Fruit fly (Drosophila melanogaster) whole organism, embryonic: ENCODE measurements around the gene prt.
A peak's percentile ranks its signal among the peaks of the same experiment; 100 is the strongest.

Experiments used
- Atf-2 ChIP-seq: fragments of 200-800 bp; sonication (Bioruptor generic); optimal IDR thresholded peaks from 2 replicates; lab custom pipeline; 2016; ENCODE audit warnings: missing biosample characterization, missing genetic modification characterization
- CG12236 ChIP-seq: fragments of 200-800 bp; sonication (Bioruptor generic); optimal IDR thresholded peaks from 2 replicates; lab custom pipeline; 2016; ENCODE audit warnings: missing biosample characterization, missing genetic modification characterization
- CG12744 ChIP-seq: fragments of 200-800 bp; sonication (Bioruptor generic); optimal IDR thresholded peaks from 2 replicates; lab custom pipeline; 2016; ENCODE audit warnings: missing biosample characterization, missing genetic modification characterization
- CG13424 ChIP-seq: fragments of 200-800 bp; sonication (Bioruptor generic); optimal IDR thresholded peaks from 2 replicates; lab custom pipeline; 2019; ENCODE audit warnings: missing biosample characterization, mild to moderate bottlenecking, missing genetic modification characterization, moderate library complexity
- CG15514 ChIP-seq: fragments of 200-800 bp; sonication (Bioruptor generic); optimal IDR thresholded peaks from 3 replicates; lab custom pipeline; 2017; ENCODE audit warnings: missing biosample characterization, missing genetic modification characterization, mild to moderate bottlenecking, moderate library complexity, missing genetic modification reagents
- CG15696 ChIP-seq: fragments of 200-800 bp; sonication (Bioruptor generic); optimal IDR thresholded peaks from 2 replicates; lab custom pipeline; 2019; ENCODE audit warnings: missing biosample characterization, mild to moderate bottlenecking, missing genetic modification characterization, moderate library complexity
- CG1602 ChIP-seq: fragments of 200-800 bp; sonication (Bioruptor generic); optimal IDR thresholded peaks from 3 replicates; lab custom pipeline; 2016; ENCODE audit warnings: missing biosample characterization, missing genetic modification characterization
- CG17568 ChIP-seq: fragments of 200-800 bp; sonication (Bioruptor generic); optimal IDR thresholded peaks from 2 replicates; lab custom pipeline; 2018; ENCODE audit warnings: missing biosample characterization, mild to moderate bottlenecking, missing genetic modification characterization, moderate library complexity
- CG17612 ChIP-seq: fragments of 200-800 bp; sonication (Bioruptor generic); IDR thresholded peaks from 2 replicates; pipeline ENCODE4 v1.3.6; 2022; ENCODE audit warnings: missing biosample characterization, missing genetic modification characterization
- CG18262 ChIP-seq: fragments of 200-800 bp; optimal IDR thresholded peaks from 3 replicates; lab custom pipeline; 2019; ENCODE audit warnings: missing biosample characterization, mild to moderate bottlenecking, missing genetic modification characterization, moderate library complexity
- CG2120 ChIP-seq: fragments of 200-800 bp; sonication (Bioruptor generic); optimal IDR thresholded peaks from 3 replicates; lab custom pipeline; 2016; ENCODE audit warnings: missing biosample characterization, missing genetic modification characterization
- CG30403 ChIP-seq: fragments of 200-800 bp; sonication (Bioruptor generic); optimal IDR thresholded peaks from 3 replicates; lab custom pipeline; 2016; ENCODE audit warnings: missing biosample characterization, missing genetic modification characterization
- CG34422 ChIP-seq: fragments of 200-800 bp; sonication (Bioruptor generic); IDR thresholded peaks from 3 replicates; pipeline ENCODE4 v1.3.6; 2022; ENCODE audit warnings: missing biosample characterization, missing genetic modification characterization
- CG4617 ChIP-seq: fragments of 200-800 bp; sonication (Bioruptor generic); optimal IDR thresholded peaks from 3 replicates; lab custom pipeline; 2016; ENCODE audit warnings: missing biosample characterization, missing genetic modification characterization, borderline replicate concordance
- CG4730 ChIP-seq: fragments of 200-800 bp; sonication (Bioruptor generic); IDR thresholded peaks from 2 replicates; pipeline ENCODE4 v1.3.6; 2022; ENCODE audit warnings: missing biosample characterization, missing genetic modification characterization
- CG5953 ChIP-seq: fragments of 200-800 bp; sonication (Bioruptor generic); IDR thresholded peaks from 2 replicates; pipeline ENCODE4 v1.3.6; 2022; ENCODE audit warnings: missing biosample characterization, missing genetic modification characterization
- CG6689 ChIP-seq: fragments of 200-800 bp; sonication (Bioruptor generic); IDR thresholded peaks from 2 replicates; pipeline ENCODE4 v1.3.6; 2022; ENCODE audit warnings: missing biosample characterization, missing genetic modification characterization
- CG6854 ChIP-seq: fragments of 200-800 bp; sonication (Bioruptor generic); optimal IDR thresholded peaks from 3 replicates; lab custom pipeline; 2017; ENCODE audit warnings: missing biosample characterization, mild to moderate bottlenecking, missing genetic modification characterization
- CG7556 ChIP-seq: fragments of 200-800 bp; sonication (Bioruptor generic); optimal IDR thresholded peaks from 2 replicates; lab custom pipeline; 2017; ENCODE audit warnings: missing biosample characterization, mild to moderate bottlenecking, missing genetic modification characterization
- CG8478 ChIP-seq: fragments of >200 bp; optimal IDR thresholded peaks from 2 replicates; lab custom pipeline; 2018
- Chrac-16 ChIP-seq: fragments of 200-800 bp; sonication (Bioruptor generic); optimal IDR thresholded peaks from 3 replicates; lab custom pipeline; 2016; ENCODE audit warnings: missing biosample characterization, missing genetic modification characterization
- D ChIP-seq, 2 experiments: fragments of 200-800 bp in 1 of 2; fragments of >200 bp in 1 of 2; sonication (Bioruptor generic) in 1 of 2; optimal IDR thresholded peaks; 2 replicates in 1 of 2; 3 replicates in 1 of 2; lab custom pipeline; 2017; ENCODE audit warnings: mild to moderate bottlenecking in 1 of 2, missing biosample characterization in 1 of 2, missing genetic modification characterization in 1 of 2, missing genetic modification reagents in 1 of 2
- Dp ChIP-seq: fragments of 200-800 bp; sonication (Bioruptor generic); optimal IDR thresholded peaks from 2 replicates; lab custom pipeline; 2018; ENCODE audit warnings: missing biosample characterization, mild to moderate bottlenecking, missing genetic modification characterization, moderate library complexity
- Drgx ChIP-seq: fragments of 200-800 bp; sonication (Bioruptor generic); IDR thresholded peaks from 2 replicates; pipeline ENCODE4 v1.3.6; 2022; ENCODE audit warnings: missing biosample characterization, missing genetic modification characterization
- E2f2 ChIP-seq: fragments of 200-800 bp; sonication (Bioruptor generic); IDR thresholded peaks from 2 replicates; pipeline ENCODE4 v1.3.6; 2022; ENCODE audit warnings: missing biosample characterization, missing genetic modification characterization
- Ets65A ChIP-seq: fragments of 200-800 bp; sonication (Bioruptor generic); peaks from one replicate; lab custom pipeline; 2016; ENCODE audit warnings: missing biosample characterization, missing genetic modification characterization
- Hr39 ChIP-seq: fragments of >200 bp; optimal IDR thresholded peaks from 2 replicates; lab custom pipeline; 2017
- Hsf ChIP-seq: fragments of 200-800 bp; sonication (Bioruptor generic); optimal IDR thresholded peaks from 3 replicates; lab custom pipeline; 2016; ENCODE audit warnings: missing biosample characterization, missing genetic modification characterization
- MESR4 ChIP-seq: fragments of 200-800 bp; sonication (Bioruptor generic); optimal IDR thresholded peaks from 2 replicates; lab custom pipeline; 2018; ENCODE audit warnings: missing biosample characterization, mild to moderate bottlenecking, missing genetic modification characterization, moderate library complexity
- Myb ChIP-seq: fragments of 200-800 bp; sonication (Bioruptor generic); optimal IDR thresholded peaks from 2 replicates; lab custom pipeline; 2016; ENCODE audit warnings: missing biosample characterization, missing genetic modification characterization
- Ptx1 ChIP-seq: fragments of 200-800 bp; sonication (Bioruptor generic); IDR thresholded peaks from 2 replicates; pipeline ENCODE4 v1.3.6; 2022; ENCODE audit warnings: missing biosample characterization, missing genetic modification characterization
- bab2 ChIP-seq: fragments of 200-800 bp; sonication (Bioruptor generic); optimal IDR thresholded peaks from 2 replicates; lab custom pipeline; 2016; ENCODE audit warnings: missing biosample characterization, missing genetic modification characterization
- cwo ChIP-seq: fragments of 200-800 bp; sonication (Bioruptor generic); optimal IDR thresholded peaks from 3 replicates; lab custom pipeline; 2017; ENCODE audit warnings: missing biosample characterization, missing genetic modification characterization, mild to moderate bottlenecking, moderate library complexity, missing genetic modification reagents
- da ChIP-seq: fragments of 200-800 bp; sonication (Bioruptor generic); optimal IDR thresholded peaks from 2 replicates; lab custom pipeline; 2016; ENCODE audit warnings: missing biosample characterization, missing genetic modification characterization
- dati ChIP-seq: fragments of 200-800 bp; sonication (Bioruptor generic); IDR thresholded peaks from 2 replicates; pipeline ENCODE4 v1.3.6; 2022; ENCODE audit warnings: missing biosample characterization, missing genetic modification characterization
- eyg ChIP-seq: fragments of 200-800 bp; sonication (Bioruptor generic); optimal IDR thresholded peaks from 3 replicates; lab custom pipeline; 2016; ENCODE audit warnings: missing biosample characterization, missing genetic modification characterization
- ftz-f1 ChIP-seq: fragments of 200-800 bp; sonication (Bioruptor generic); optimal IDR thresholded peaks from 2 replicates; lab custom pipeline; 2016; ENCODE audit warnings: missing biosample characterization, missing genetic modification characterization
- fu2 ChIP-seq: fragments of 200-800 bp; sonication (Bioruptor generic); optimal IDR thresholded peaks from 2 replicates; lab custom pipeline; 2016; ENCODE audit warnings: missing biosample characterization, missing genetic modification characterization
- grn ChIP-seq: fragments of 200-800 bp; sonication (Bioruptor generic); optimal IDR thresholded peaks from 3 replicates; lab custom pipeline; 2017; ENCODE audit warnings: missing biosample characterization, missing genetic modification characterization
- gro ChIP-seq: fragments of 200-800 bp; sonication (Bioruptor generic); optimal IDR thresholded peaks from 2 replicates; lab custom pipeline; 2016; ENCODE audit warnings: missing biosample characterization, missing genetic modification characterization
- gt ChIP-seq: fragments of 200-800 bp; sonication (Bioruptor generic); IDR thresholded peaks from 2 replicates; pipeline ENCODE4 v1.3.6; 2022; ENCODE audit warnings: missing biosample characterization, missing genetic modification characterization
- her ChIP-seq: fragments of 200-800 bp; sonication (Bioruptor generic); optimal IDR thresholded peaks from 2 replicates; lab custom pipeline; 2016; ENCODE audit warnings: missing biosample characterization, missing genetic modification characterization
- kni ChIP-seq: fragments of 200-800 bp; sonication (Bioruptor generic); optimal IDR thresholded peaks from 3 replicates; lab custom pipeline; 2017; ENCODE audit warnings: mild to moderate bottlenecking, missing biosample characterization, missing genetic modification reagents, missing genetic modification characterization
- knrl ChIP-seq: fragments of 200-800 bp; sonication (Bioruptor generic); IDR thresholded peaks from 3 replicates; pipeline ENCODE4 v1.3.6; 2022; ENCODE audit warnings: missing biosample characterization, missing genetic modification characterization; ENCODE audit not compliant: partially characterized antibody
- mirr ChIP-seq: fragments of 200-800 bp; sonication (Bioruptor generic); optimal IDR thresholded peaks from 3 replicates; lab custom pipeline; 2018; ENCODE audit warnings: missing biosample characterization, mild to moderate bottlenecking, missing genetic modification characterization
- mld ChIP-seq: fragments of 200-800 bp; sonication (Bioruptor generic); IDR thresholded peaks from 3 replicates; pipeline ENCODE4 v1.3.6; 2022; ENCODE audit warnings: missing biosample characterization, missing genetic modification characterization; ENCODE audit not compliant: partially characterized antibody
- pnt ChIP-seq: fragments of 200-800 bp; sonication (Bioruptor generic); optimal IDR thresholded peaks from 3 replicates; lab custom pipeline; 2016; ENCODE audit warnings: missing biosample characterization, missing genetic modification characterization
- rib ChIP-seq: fragments of 200-800 bp; sonication (Bioruptor generic); IDR thresholded peaks from 2 replicates; pipeline ENCODE4 v1.3.6; 2022; ENCODE audit warnings: missing biosample characterization, missing genetic modification characterization
- sc ChIP-seq, 3 experiments: fragments of >200 bp in 2 of 3; fragments of 200-800 bp in 1 of 3; sonication (Bioruptor generic) in 1 of 3; optimal IDR thresholded peaks; 2 replicates in 2 of 3; 3 replicates in 1 of 3; lab custom pipeline; 2017; ENCODE audit warnings: mild to moderate bottlenecking in 1 of 3, missing biosample characterization in 1 of 3, missing genetic modification characterization in 1 of 3, missing genetic modification reagents in 1 of 3
- sisA ChIP-seq: fragments of 200-800 bp; sonication (Bioruptor generic); IDR thresholded peaks from 2 replicates; pipeline ENCODE4 v1.3.6; 2022; ENCODE audit warnings: missing biosample characterization, missing genetic modification characterization
- stwl ChIP-seq: fragments of 200-800 bp; sonication (Bioruptor generic); optimal IDR thresholded peaks from 3 replicates; lab custom pipeline; 2018; ENCODE audit warnings: missing biosample characterization, mild to moderate bottlenecking, missing genetic modification characterization, moderate library complexity

prt gene

dm6 chr3R:23679911-23680336 is 18.9 kb downstream of the prt start, which contains the start of gene eIF3d1 (continued):
- no peak for TF ChIP-seq CG6854 (GFP tag; lab: Kevin White, UChicago)
- TF ChIP-seq fu2: peak; percentile 23
- TF ChIP-seq CG30403: peak; percentile 20
- TF ChIP-seq CG8478: no peak
- TF ChIP-seq CG34422: peak; percentile 74; the same call in 2 of the 3 replicates
- TF ChIP-seq cwo (GFP tag; lab: Kevin White, UChicago): no peak
- peak; percentile 73 for TF ChIP-seq MESR4 (GFP tag; lab: Kevin White, UChicago)
- TF ChIP-seq her (GFP tag; lab: Kevin White, UChicago): no peak
- TF ChIP-seq CG15696 (tag; lab: Kevin White, UChicago): no peak
- no peak for TF ChIP-seq CG13424 (tag; lab: Kevin White, UChicago)
- no peak for TF ChIP-seq grn
- peak; percentile 34 for TF ChIP-seq CG2120 (GFP tag; lab: Kevin White, UChicago)
- TF ChIP-seq gro (GFP tag; lab: Kevin White, UChicago): peak; percentile 44
- TF ChIP-seq ftz-f1 (GFP tag; lab: Kevin White, UChicago): peak; percentile 40
- TF ChIP-seq stwl: peak; percentile 76
- no peak for TF ChIP-seq sc (optimal IDR thresholded peaks at IDR 0.05; lab: Kevin White, UChicago)
- no peak for TF ChIP-seq sc (GFP tag; optimal IDR thresholded peaks at IDR 0.05; lab: Kevin White, UChicago)
- TF ChIP-seq mld (GFP tag; lab: Robert Waterston, UW): no peak
- peak; percentile 49 for TF ChIP-seq Hsf (GFP tag; lab: Kevin White, UChicago)
- TF ChIP-seq da (GFP tag; lab: Kevin White, UChicago): no peak
- 0 out of 2 replicates have a peak, but pooled peaks have one; percentile 20 for TF ChIP-seq dati
- no peak for TF ChIP-seq CG17568 (GFP tag; lab: Kevin White, UChicago)
- TF ChIP-seq CG7556: no peak
- no peak for TF ChIP-seq bab2 (GFP tag; lab: Kevin White, UChicago)
- TF ChIP-seq Ptx1 (GFP tag; lab: Robert Waterston, UW): 0 out of 2 replicates have a peak, but pooled peaks have one; percentile 17
- no peak for TF ChIP-seq Hr39 (lab: Kevin White, UChicago)
- TF ChIP-seq Chrac-16 (GFP tag; lab: Kevin White, UChicago): peak; percentile 20
- TF ChIP-seq E2f2 (GFP tag; lab: Robert Waterston, UW): peak; percentile 99
- no peak for TF ChIP-seq Atf-2 (GFP tag; lab: Kevin White, UChicago)
- peak; percentile 50 for TF ChIP-seq Myb (GFP tag; lab: Kevin White, UChicago)
- TF ChIP-seq CG17612 (GFP tag; lab: Robert Waterston, UW): no peak
- no peak for TF ChIP-seq eyg (GFP tag; lab: Kevin White, UChicago)
- TF ChIP-seq sisA (GFP tag; lab: Robert Waterston, UW): no peak
- TF ChIP-seq pnt (GFP tag; lab: Kevin White, UChicago): peak; percentile 6
- TF ChIP-seq CG1602 (GFP tag; lab: Kevin White, UChicago): peak; percentile 2
- TF ChIP-seq rib: peak; percentile 84
- TF ChIP-seq CG4730 (GFP tag; lab: Robert Waterston, UW): no peak
- peak; percentile 11 for TF ChIP-seq Ets65A (GFP tag; lab: Kevin White, UChicago)
- peak; percentile 98 for TF ChIP-seq Dp (GFP tag; lab: Kevin White, UChicago)
- TF ChIP-seq CG15514 (GFP tag; lab: Kevin White, UChicago): peak; percentile 88
- no peak for TF ChIP-seq CG6689 (GFP tag; lab: Robert Waterston, UW)
- peak; percentile 42 for TF ChIP-seq CG12744
- no peak for TF ChIP-seq CG5953 (GFP tag; lab: Robert Waterston, UW)
- no peak for TF ChIP-seq Drgx (GFP tag; lab: Robert Waterston, UW)
- no peak for TF ChIP-seq gt (GFP tag; lab: Robert Waterston, UW)
- TF ChIP-seq CG4617: peak; percentile 89
- peak; percentile 32; the same call in 1 of the 3 replicates for TF ChIP-seq knrl
- no peak for TF ChIP-seq CG18262 (tag; lab: Kevin White, UChicago)
- TF ChIP-seq kni (GFP tag; lab: Kevin White, UChicago): peak; percentile 90
- no peak for TF ChIP-seq CG12236
- TF ChIP-seq mirr: no peak
- no peak for TF ChIP-seq D (optimal IDR thresholded peaks at IDR 0.05; lab: Kevin White, UChicago)
- no peak for TF ChIP-seq D (GFP tag; optimal IDR thresholded peaks at IDR 0.05; lab: Kevin White, UChicago)
